Worm (Caenorhabditis elegans) whole organism, L1 larva: ENCODE measurements around the gene C06A12.8.

Source experiments
- elt-3 ChIP-seq, 6 experiments: fragments of 150-350 bp in 1 of 6; sonication (generic microtip); optimal IDR thresholded peaks; 2 replicates each; lab custom pipeline; 2017 to 2018; ENCODE audit warnings: missing biosample characterization in 6 of 6, missing genetic modification characterization in 6 of 6, inconsistent platforms in 1 of 6
- hlh-17 ChIP-seq: fragments of 200-800 bp; sonication (Bioruptor generic); optimal IDR thresholded peaks from 2 replicates; lab custom pipeline; 2018; ENCODE audit warnings: missing genetic modification characterization, mild to moderate bottlenecking, missing compliant biosample characterization, moderate library complexity, borderline replicate concordance
- lin-39 ChIP-seq: fragments of 150-350 bp; optimal IDR thresholded peaks from 2 replicates; lab custom pipeline; 2014; ENCODE audit warnings: missing biosample characterization, missing genetic modification reagents, missing genetic modification characterization
- zip-4 ChIP-seq: fragments of 200-800 bp; sonication (Bioruptor generic); optimal IDR thresholded peaks from 2 replicates; lab custom pipeline; 2018; ENCODE audit warnings: mild to moderate bottlenecking, missing genetic modification characterization, moderate library complexity, missing compliant biosample characterization

ce11 chrIV:17475242-17475641 lies 38.1 kb downstream of the C06A12.8 start, which contains the start of gene F11E6.9:
- TF ChIP-seq zip-4 (GFP tag; lab: Kevin White, UChicago) (no peak), hlh-17 (no peak), lin-39 (no peak), elt-3 (tag; optimal IDR thresholded peaks at IDR 0.05; lab: Kevin White, UChicago) (no peak)
